In the genomic region with DNA sequence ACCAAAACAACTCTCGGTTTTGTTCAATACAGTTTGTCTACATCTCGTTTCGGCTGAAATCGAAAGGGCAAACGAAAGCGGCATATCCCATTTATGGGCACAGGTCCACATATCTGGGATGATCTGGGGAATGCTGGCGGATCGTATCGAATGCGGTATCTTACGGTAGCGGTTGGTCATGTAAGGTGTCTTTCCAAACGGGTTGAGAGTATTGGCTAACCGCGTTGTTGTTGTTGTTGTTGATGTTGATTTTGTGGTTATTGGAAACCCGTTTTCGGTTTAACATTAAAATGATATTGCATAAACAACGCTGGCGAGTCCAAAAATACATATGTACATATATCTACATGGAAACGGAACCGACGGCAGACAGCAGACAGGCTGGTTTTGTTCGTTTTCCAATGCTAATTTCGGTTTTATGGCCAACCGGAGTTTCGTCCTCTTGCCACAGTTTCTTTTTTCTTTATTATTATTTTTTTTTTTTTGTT, we compare ENCODE assay signal across 4 fruit fly cellular contexts.
A peak's percentile ranks its signal among the peaks of the same experiment; 100 is the strongest.
TF ChIP-seq lines count a peak whose summit lies in the region.

No protein-coding gene starts in this region.

- TF ChIP-seq CTCF in whole organism, embryonic (GFP tag; optimal IDR thresholded peaks at IDR 0.05; lab: Kevin White, UChicago): no peak

TF ChIP-seq in whole organism, embryonic, 481 proteins besides CTCF, POLR2A, EP300 and RAD21 (continues in another document):
- peak; percentile 7 for TF ChIP-seq Deaf1 (tag; optimal IDR thresholded peaks at IDR 0.05; lab: Kevin White, UChicago)
- TF ChIP-seq Rfx (GFP tag; IDR thresholded peaks at IDR 0.05; lab: Robert Waterston, UW): 0 out of 2 replicates have a peak, but pooled peaks have one; percentile 21
- no peak for TF ChIP-seq fd3F (GFP tag; optimal IDR thresholded peaks at IDR 0.05; lab: Kevin White, UChicago)
- TF ChIP-seq CG34422 (GFP tag; IDR thresholded peaks at IDR 0.05; lab: Robert Waterston, UW): no peak
- TF ChIP-seq cwo (GFP tag; optimal IDR thresholded peaks at IDR 0.05; lab: Kevin White, UChicago): no peak
- peak; percentile 57 for TF ChIP-seq CG2202 (tag; optimal IDR thresholded peaks at IDR 0.05; lab: Kevin White, UChicago)
- TF ChIP-seq CG4282 (GFP tag; optimal IDR thresholded peaks at IDR 0.05; lab: Kevin White, UChicago): no peak
- peak; percentile 22 for TF ChIP-seq CG1603 (tag; optimal IDR thresholded peaks at IDR 0.05; lab: Kevin White, UChicago)
- TF ChIP-seq wek (GFP tag; optimal IDR thresholded peaks at IDR 0.05; lab: Kevin White, UChicago): peak; percentile 5
- TF ChIP-seq dm (GFP tag; optimal IDR thresholded peaks at IDR 0.05; lab: Kevin White, UChicago): no peak
- no peak for TF ChIP-seq CG3847 (GFP tag; IDR thresholded peaks at IDR 0.05; lab: Robert Waterston, UW)
- no peak for TF ChIP-seq CG2116 (GFP tag; optimal IDR thresholded peaks at IDR 0.05; lab: Kevin White, UChicago)
- TF ChIP-seq CG1602 (GFP tag; optimal IDR thresholded peaks at IDR 0.05; lab: Kevin White, UChicago): no peak
- peak; percentile 20 for TF ChIP-seq B-H2 (GFP tag; optimal IDR thresholded peaks at IDR 0.05; lab: Kevin White, UChicago)
- TF ChIP-seq CG10959 (GFP tag; IDR thresholded peaks at IDR 0.05; lab: Robert Waterston, UW): no peak
- TF ChIP-seq CG7987 (GFP tag; optimal IDR thresholded peaks at IDR 0.05; lab: Kevin White, UChicago): peak; percentile 36
- TF ChIP-seq nerfin-1 (tag; optimal IDR thresholded peaks at IDR 0.05; lab: Kevin White, UChicago): peak; percentile 4
- no peak for TF ChIP-seq vfl (GFP tag; optimal IDR thresholded peaks at IDR 0.05; lab: Kevin White, UChicago)
- no peak for TF ChIP-seq CG13123 (GFP tag; optimal IDR thresholded peaks at IDR 0.05; lab: Kevin White, UChicago)
- peak; percentile 48 for TF ChIP-seq run (tag; optimal IDR thresholded peaks at IDR 0.05; lab: Kevin White, UChicago)
- TF ChIP-seq jumu (GFP tag; optimal IDR thresholded peaks at IDR 0.05; lab: Kevin White, UChicago): no peak
- TF ChIP-seq grn (GFP tag; optimal IDR thresholded peaks at IDR 0.05; lab: Kevin White, UChicago): peak; percentile 82

TF ChIP-seq in whole organism, prepupa, 60 proteins besides CTCF, POLR2A, EP300 and RAD21:
- TF ChIP-seq CG8119 (GFP tag; IDR thresholded peaks at IDR 0.05; lab: Robert Waterston, UW): peak; percentile 18; the same call in 1 of the 3 replicates
- no peak for TF ChIP-seq CG11902 (GFP tag; optimal IDR thresholded peaks at IDR 0.05; lab: Kevin White, UChicago)
- TF ChIP-seq CG6854 (GFP tag; optimal IDR thresholded peaks at IDR 0.05; lab: Kevin White, UChicago): peak; percentile 56
- no peak for TF ChIP-seq CG11762 (GFP tag; optimal IDR thresholded peaks at IDR 0.05; lab: Kevin White, UChicago; ENCODE audit: insufficient read depth)
- TF ChIP-seq CG6808 (GFP tag; optimal IDR thresholded peaks at IDR 0.05; lab: Kevin White, UChicago): peak; percentile 34
- TF ChIP-seq dac (GFP tag; optimal IDR thresholded peaks at IDR 0.05; lab: Kevin White, UChicago): no peak
- peak; percentile 44; the same call in 1 of the 3 replicates for TF ChIP-seq eg (GFP tag; IDR thresholded peaks at IDR 0.05; lab: Robert Waterston, UW)
- TF ChIP-seq net (GFP tag; optimal IDR thresholded peaks at IDR 0.05; lab: Kevin White, UChicago): no peak
- peak; percentile 65 for TF ChIP-seq Eip78C (GFP tag; lab: Kevin White, UChicago)
- peak; percentile 56 for TF ChIP-seq Eip75B (GFP tag; optimal IDR thresholded peaks at IDR 0.05; lab: Kevin White, UChicago)
- no peak for TF ChIP-seq CG10669 (GFP tag; optimal IDR thresholded peaks at IDR 0.05; lab: Kevin White, UChicago)
- TF ChIP-seq CG7368 (GFP tag; optimal IDR thresholded peaks at IDR 0.05; lab: Kevin White, UChicago): no peak
- TF ChIP-seq Blimp-1 (GFP tag; optimal IDR thresholded peaks at IDR 0.05; lab: Kevin White, UChicago): peak; percentile 94
- TF ChIP-seq Hr39 (GFP tag; optimal IDR thresholded peaks at IDR 0.05; lab: Kevin White, UChicago): no peak
- TF ChIP-seq ss (GFP tag; optimal IDR thresholded peaks at IDR 0.05; lab: Kevin White, UChicago): peak; percentile 44 to 62
- TF ChIP-seq vri (GFP tag; optimal IDR thresholded peaks at IDR 0.05; lab: Kevin White, UChicago): peak; percentile 86
- peak; percentile 30; the same call in 1 of the 2 replicates for TF ChIP-seq CG15336 (GFP tag; IDR thresholded peaks at IDR 0.05; lab: Robert Waterston, UW)
- TF ChIP-seq Hr38 (GFP tag; optimal IDR thresholded peaks at IDR 0.05; lab: Kevin White, UChicago): no peak
- no peak for TF ChIP-seq Smox (GFP tag; optimal IDR thresholded peaks at IDR 0.05; lab: Kevin White, UChicago)
- TF ChIP-seq dsx (GFP tag; optimal IDR thresholded peaks at IDR 0.05; lab: Kevin White, UChicago; ENCODE audit: poor library complexity, severe bottlenecking): no peak

TF ChIP-seq in whole organism, pupa, 21 proteins besides CTCF, POLR2A, EP300 and RAD21:
- no peak for TF ChIP-seq CG15710 (tag; optimal IDR thresholded peaks at IDR 0.05; lab: Kevin White, UChicago)
- peak; percentile 5 for TF ChIP-seq CG13204 (GFP tag; optimal IDR thresholded peaks at IDR 0.05; lab: Kevin White, UChicago)
- no peak for TF ChIP-seq Snoo (tag; optimal IDR thresholded peaks at IDR 0.05; lab: Kevin White, UChicago)
- peak; percentile 16 for TF ChIP-seq Pif1B (GFP tag; optimal IDR thresholded peaks at IDR 0.05; lab: Kevin White, UChicago)
- TF ChIP-seq rn (GFP tag; IDR thresholded peaks at IDR 0.05; lab: Robert Waterston, UW): no peak
- no peak for TF ChIP-seq CG32121 (GFP tag; IDR thresholded peaks at IDR 0.05; lab: Robert Waterston, UW)
- TF ChIP-seq CG17806 (tag; optimal IDR thresholded peaks at IDR 0.05; lab: Kevin White, UChicago): no peak
- peak; percentile 80 for TF ChIP-seq CG8301 (tag; optimal IDR thresholded peaks at IDR 0.05; lab: Kevin White, UChicago)
- peak; percentile 50 for TF ChIP-seq EcR (GFP tag; optimal IDR thresholded peaks at IDR 0.05; lab: Kevin White, UChicago)
- no peak for TF ChIP-seq CG12605 (GFP tag; IDR thresholded peaks at IDR 0.05; lab: Robert Waterston, UW)
- no peak for TF ChIP-seq CG9948 (tag; optimal IDR thresholded peaks at IDR 0.05; lab: Kevin White, UChicago)
- TF ChIP-seq CG10348 (GFP tag; IDR thresholded peaks at IDR 0.05; lab: Robert Waterston, UW): no peak
- TF ChIP-seq CG4496 (GFP tag; IDR thresholded peaks at IDR 0.05; lab: Robert Waterston, UW): peak; percentile 19; the same call in 2 of the 3 replicates
- TF ChIP-seq CG14655 (GFP tag; optimal IDR thresholded peaks at IDR 0.05; lab: Kevin White, UChicago): no peak
- no peak for TF ChIP-seq CG8159 (tag; optimal IDR thresholded peaks at IDR 0.05; lab: Kevin White, UChicago)
- peak; percentile 54; the same call in 1 of the 2 replicates for TF ChIP-seq Ets98B (GFP tag; IDR thresholded peaks at IDR 0.05; lab: Robert Waterston, UW)
- TF ChIP-seq gl (tag; optimal IDR thresholded peaks at IDR 0.05; lab: Kevin White, UChicago): no peak
- TF ChIP-seq Pif1A (GFP tag; optimal IDR thresholded peaks at IDR 0.05; lab: Kevin White, UChicago): no peak
- 0 out of 3 replicates have a peak, but pooled peaks have one; percentile 48 for TF ChIP-seq fd96Ca (GFP tag; IDR thresholded peaks at IDR 0.05; lab: Robert Waterston, UW)
- no peak for TF ChIP-seq D1 (tag; optimal IDR thresholded peaks at IDR 0.05; lab: Kevin White, UChicago)
- no peak for TF ChIP-seq CG34367 (tag; optimal IDR thresholded peaks at IDR 0.05; lab: Kevin White, UChicago)
TF ChIP-seq in whole organism, pupa: peak in this region for 7.

TF ChIP-seq in whole organism, wandering third instar larva, 38 proteins besides CTCF, POLR2A, EP300 and RAD21:
- TF ChIP-seq HLH106 (tag; optimal IDR thresholded peaks at IDR 0.05; lab: Kevin White, UChicago) (no peak), Sp1 (GFP tag; optimal IDR thresholded peaks at IDR 0.05; lab: Kevin White, UChicago) (no peak), pan (optimal IDR thresholded peaks at IDR 0.05; lab: Kevin White, UChicago) (no peak), Dif (GFP tag; optimal IDR thresholded peaks at IDR 0.05; lab: Kevin White, UChicago; ENCODE audit: partially characterized antibody) (no peak), Vsx2 (GFP tag; optimal IDR thresholded peaks at IDR 0.05; lab: Kevin White, UChicago; ENCODE audit: partially characterized antibody) (peak; percentile 34), Rel (GFP tag; optimal IDR thresholded peaks at IDR 0.05; lab: Kevin White, UChicago) (peak; percentile 51), Rel (tag; optimal IDR thresholded peaks at IDR 0.05; lab: Kevin White, UChicago) (no peak), Hr78 (GFP tag; optimal IDR thresholded peaks at IDR 0.05; lab: Kevin White, UChicago) (no peak), Jra (GFP tag; optimal IDR thresholded peaks at IDR 0.05; lab: Kevin White, UChicago) (no peak)

Comparison
In these comparisons a context has a peak if more than half of its experiments do, and no peak if none do; other contexts are left out.
1. Of the 7 proteins assayed by ChIP-seq in both whole organism, embryonic and whole organism, prepupa: peak only in whole organism, embryonic: none; only in whole organism, prepupa: CG6854; in both: Blimp-1; in neither: 5.